Worm (Caenorhabditis elegans): ENCODE data around the gene sphk-1.

The sphk-1 gene

DNA sequence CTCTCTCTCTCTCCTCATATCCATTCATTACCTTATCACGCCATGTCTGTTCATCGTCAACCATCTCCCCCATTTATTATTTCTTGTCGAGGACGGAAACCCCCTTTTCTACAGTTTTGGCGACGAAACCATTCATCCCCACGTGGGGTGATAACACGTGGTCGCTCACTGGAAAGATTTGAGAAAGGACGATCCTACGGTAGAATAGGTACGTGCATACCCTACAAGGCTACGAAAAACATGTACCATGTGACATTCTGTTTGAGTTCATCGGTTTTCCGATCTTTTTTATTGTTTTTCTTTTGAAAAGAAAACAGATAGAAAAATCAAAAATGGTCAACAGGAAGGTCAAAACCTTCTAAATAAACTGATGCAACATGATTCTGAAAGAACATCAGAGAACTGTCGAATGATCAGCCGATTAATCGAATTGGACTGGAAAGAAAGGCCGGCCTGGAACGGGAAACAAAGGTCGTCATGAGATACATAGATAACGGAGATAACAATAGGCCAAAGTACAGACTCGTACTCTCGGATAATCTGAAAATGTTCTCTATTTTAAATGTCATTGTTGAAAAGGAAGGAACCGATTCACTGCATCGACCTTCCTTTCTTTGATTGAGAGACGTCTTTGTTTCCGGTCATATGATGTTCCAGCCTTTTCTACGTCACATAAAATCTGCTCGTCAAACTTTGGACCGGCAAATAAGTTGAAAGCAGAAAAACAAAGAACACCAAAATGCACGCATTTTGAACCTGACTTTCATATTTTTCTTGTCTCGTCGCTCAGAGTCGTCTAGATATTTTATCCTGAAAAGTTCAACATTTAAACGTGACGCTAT lies 40.8 kb upstream of the sphk-1 start:
- TF ChIP-seq F33H1.4 (GFP tag; IDR thresholded peaks at IDR 0.05) (no peak), F57C9.4 (tag; optimal IDR thresholded peaks at IDR 0.05) (no peak), mxl-1 (tag; optimal IDR thresholded peaks at IDR 0.05) (no peak), ztf-6 (GFP tag; IDR thresholded peaks at IDR 0.05) (no peak), egl-44 (GFP tag; IDR thresholded peaks at IDR 0.05) (no peak), ama-1 (optimal IDR thresholded peaks at IDR 0.05) (no peak), ama-1 (GFP tag; optimal IDR thresholded peaks at IDR 0.05) (no peak), K11D2.4 (GFP tag; IDR thresholded peaks at IDR 0.05) (peak; percentile 67), efl-1 (GFP tag; optimal IDR thresholded peaks at IDR 0.05) (no peak), ceh-79 (tag; optimal IDR thresholded peaks at IDR 0.05) (no peak), somi-1 (GFP tag; optimal IDR thresholded peaks at IDR 0.05) (peak; percentile 88), ztf-26 (tag; optimal IDR thresholded peaks at IDR 0.05) (peak; percentile 80), hlh-12 (tag; optimal IDR thresholded peaks at IDR 0.05) (no peak), gei-17 (GFP tag; optimal IDR thresholded peaks at IDR 0.05) (no peak), ZK185.1 (tag; optimal IDR thresholded peaks at IDR 0.05; ENCODE audit: poor library complexity, severe bottlenecking) (no peak), F22D6.2 (tag; optimal IDR thresholded peaks at IDR 0.05) (peak; percentile 45), repo-1 (tag; optimal IDR thresholded peaks at IDR 0.05) (no peak), F52B5.7 (tag; optimal IDR thresholded peaks at IDR 0.05) (no peak), lin-26 (GFP tag; IDR thresholded peaks at IDR 0.05) (peak; percentile 75), zfh-2 (GFP tag; conservative IDR thresholded peaks at IDR 0.05) (no peak), xnd-1 (tag; optimal IDR thresholded peaks at IDR 0.05) (no peak), nhr-80 (tag; optimal IDR thresholded peaks at IDR 0.05) (peak; percentile 16), ztf-18 (tag; optimal IDR thresholded peaks at IDR 0.05) (no peak), lag-1 (GFP tag; IDR thresholded peaks at IDR 0.05) (0 out of 2 replicates have a peak, but pooled peaks have one; percentile 41), nhr-90 (tag; optimal IDR thresholded peaks at IDR 0.05) (peak; percentile 34), Y67H2A.10 (GFP tag; conservative IDR thresholded peaks at IDR 0.05) (no peak), dpff-1 (tag; optimal IDR thresholded peaks at IDR 0.05) (no peak), nfya-2 (GFP tag; IDR thresholded peaks at IDR 0.05) (no peak), F39B2.1 (GFP tag; IDR thresholded peaks at IDR 0.05) (no peak), ccch-3 (GFP tag; optimal IDR thresholded peaks at IDR 0.05) (no peak), aptf-2 (GFP tag; conservative IDR thresholded peaks at IDR 0.05) (no peak), B0261.1 (tag; optimal IDR thresholded peaks at IDR 0.05) (no peak), madf-3 (GFP tag; IDR thresholded peaks at IDR 0.05) (0 out of 2 replicates have a peak, but pooled peaks have one; percentile 21), C06A6.2 (GFP tag; conservative IDR thresholded peaks at IDR 0.05) (peak; percentile 70), lin-54 (GFP tag; optimal IDR thresholded peaks at IDR 0.05) (no peak), T07F8.4 (tag; optimal IDR thresholded peaks at IDR 0.05) (no peak), zim-3 (tag; optimal IDR thresholded peaks at IDR 0.05) (no peak), Y56A3A.18 (GFP tag; IDR thresholded peaks at IDR 0.05) (no peak), cebp-2 (GFP tag; IDR thresholded peaks at IDR 0.05) (no peak), unc-130 (GFP tag; optimal IDR thresholded peaks at IDR 0.05) (no peak), aptf-3 (GFP tag; IDR thresholded peaks at IDR 0.05) (no peak), rcor-1 (GFP tag; IDR thresholded peaks at IDR 0.05) (no peak), mcd-1 (GFP tag; IDR thresholded peaks at IDR 0.05) (0 out of 2 replicates have a peak, but pooled peaks have one; percentile 21), ceh-27 (GFP tag; optimal IDR thresholded peaks at IDR 0.05) (no peak), Y95B8A.8 (GFP tag; IDR thresholded peaks at IDR 0.05) (no peak), B0336.3 (GFP tag; IDR thresholded peaks at IDR 0.05) (peak; percentile 62), bed-1 (GFP tag; IDR thresholded peaks at IDR 0.05) (no peak), Y53F4B.3 (GFP tag; IDR thresholded peaks at IDR 0.05) (no peak), nhr-179 (tag; optimal IDR thresholded peaks at IDR 0.05) (no peak), bed-2 (GFP tag; IDR thresholded peaks at IDR 0.05) (no peak)
